Fruit fly (Drosophila melanogaster) Kc167 (cell line): ENCODE data around the gene Acp76A.

Source experiments
- Myc ChIP-seq: fragments of >200 bp; optimal IDR thresholded peaks from 2 replicates; lab custom pipeline; 2017; ENCODE audit warnings: missing external identifiers
- Sin3A ChIP-seq: fragments of >200 bp; optimal IDR thresholded peaks from 2 replicates; lab custom pipeline; 2018; ENCODE audit warnings: missing external identifiers
- psq ChIP-seq: fragments of >200 bp; optimal IDR thresholded peaks from 2 replicates; lab custom pipeline; 2017; ENCODE audit warnings: missing external identifiers

- TF ChIP-seq Myc (lab: Kevin White, UChicago) (no peak), Sin3A (lab: Kevin White, UChicago) (no peak), psq (no peak)
Measured at dm6 chr3L:19097665-19098082, 45.8 kb upstream of the Acp76A start, which contains the start of the genes Naxd and CG14079.
